Fruit fly (Drosophila melanogaster) whole organism, embryonic: ENCODE data around the gene alpha-Spec.

Source experiments
- CG11723 ChIP-seq: fragments of 200-800 bp; sonication (Bioruptor generic); optimal IDR thresholded peaks from 2 replicates; lab custom pipeline; 2017; ENCODE audit warnings: missing biosample characterization, mild to moderate bottlenecking, missing genetic modification characterization
- CG13296 ChIP-seq: fragments of 200-800 bp; sonication (Bioruptor generic); optimal IDR thresholded peaks from 3 replicates; lab custom pipeline; 2018; ENCODE audit warnings: missing biosample characterization, mild to moderate bottlenecking, missing genetic modification characterization
- CG13775 ChIP-seq: fragments of 200-800 bp; sonication (Bioruptor generic); optimal IDR thresholded peaks from 3 replicates; lab custom pipeline; 2017; ENCODE audit warnings: missing biosample characterization, mild to moderate bottlenecking, missing genetic modification characterization
- CG14860 ChIP-seq: fragments of 200-800 bp; sonication (Bioruptor generic); IDR thresholded peaks from 3 replicates; pipeline ENCODE4 v1.3.6; 2022; ENCODE audit warnings: missing biosample characterization, missing genetic modification characterization; ENCODE audit not compliant: partially characterized antibody
- CG14965 ChIP-seq: fragments of 200-800 bp; sonication (Bioruptor generic); optimal IDR thresholded peaks from 2 replicates; lab custom pipeline; 2016; ENCODE audit warnings: missing biosample characterization, missing genetic modification characterization, borderline replicate concordance
- CG17359 ChIP-seq: fragments of 200-800 bp; sonication (Bioruptor generic); optimal IDR thresholded peaks from 3 replicates; lab custom pipeline; 2018; ENCODE audit warnings: missing biosample characterization, mild to moderate bottlenecking, missing genetic modification characterization, moderate library complexity
- CG1832 ChIP-seq: fragments of 200-800 bp; sonication (Bioruptor generic); optimal IDR thresholded peaks from 2 replicates; lab custom pipeline; 2017; ENCODE audit warnings: missing biosample characterization, mild to moderate bottlenecking, missing genetic modification characterization, inconsistent platforms
- CG2202 ChIP-seq: fragments of 200-800 bp; sonication (Bioruptor generic); optimal IDR thresholded peaks from 2 replicates; lab custom pipeline; 2018; ENCODE audit warnings: missing biosample characterization, mild to moderate bottlenecking, missing genetic modification characterization
- CG2889 ChIP-seq: fragments of 200-800 bp; sonication (Bioruptor generic); IDR thresholded peaks from 3 replicates; pipeline ENCODE4 v1.3.6; 2022; ENCODE audit warnings: missing biosample characterization, missing genetic modification characterization
- CG30431 ChIP-seq: fragments of 200-800 bp; sonication (Bioruptor generic); optimal IDR thresholded peaks from 2 replicates; lab custom pipeline; 2017; ENCODE audit warnings: missing biosample characterization, missing genetic modification characterization
- CG31224 ChIP-seq: fragments of 200-800 bp; sonication (Bioruptor generic); IDR thresholded peaks from 2 replicates; pipeline ENCODE4 v1.3.6; 2022; ENCODE audit warnings: missing biosample characterization, missing genetic modification characterization
- CG31388 ChIP-seq: fragments of 200-800 bp; sonication (Bioruptor generic); optimal IDR thresholded peaks from 2 replicates; lab custom pipeline; 2016; ENCODE audit warnings: missing biosample characterization, missing genetic modification characterization
- CG33213 ChIP-seq: fragments of 200-800 bp; sonication (Bioruptor generic); optimal IDR thresholded peaks from 3 replicates; lab custom pipeline; 2016; ENCODE audit warnings: missing biosample characterization, missing genetic modification characterization
- CG33557 ChIP-seq: fragments of 200-800 bp; sonication (Bioruptor generic); optimal IDR thresholded peaks from 2 replicates; lab custom pipeline; 2019; ENCODE audit warnings: missing biosample characterization, mild to moderate bottlenecking, missing genetic modification characterization, moderate library complexity
- CG4328 ChIP-seq: fragments of 200-800 bp; sonication (Bioruptor generic); optimal IDR thresholded peaks from 3 replicates; lab custom pipeline; 2017; ENCODE audit warnings: missing biosample characterization, missing genetic modification reagents, missing genetic modification characterization
- CG4424 ChIP-seq: fragments of 200-800 bp; sonication (Bioruptor generic); optimal IDR thresholded peaks from 3 replicates; lab custom pipeline; 2016; ENCODE audit warnings: missing biosample characterization, missing genetic modification characterization
- CG7745 ChIP-seq: fragments of 200-800 bp; sonication (Bioruptor generic); optimal IDR thresholded peaks from 2 replicates; lab custom pipeline; 2018; ENCODE audit warnings: missing biosample characterization, mild to moderate bottlenecking, missing genetic modification characterization, moderate library complexity
- CG7987 ChIP-seq: fragments of 200-800 bp; sonication (Bioruptor generic); optimal IDR thresholded peaks from 2 replicates; lab custom pipeline; 2018; ENCODE audit warnings: missing biosample characterization, mild to moderate bottlenecking, missing genetic modification characterization, moderate library complexity
- CG8290 ChIP-seq, 3 experiments: fragments of 200-800 bp; sonication (Bioruptor generic); optimal IDR thresholded peaks; 2 replicates each; lab custom pipeline; 2016 to 2019; ENCODE audit warnings: missing biosample characterization in 3 of 3, missing genetic modification characterization in 3 of 3, mild to moderate bottlenecking in 2 of 3, moderate library complexity in 1 of 3
- D19B ChIP-seq: fragments of 200-800 bp; sonication (Bioruptor generic); optimal IDR thresholded peaks from 2 replicates; lab custom pipeline; 2017; ENCODE audit warnings: missing biosample characterization, mild to moderate bottlenecking, missing genetic modification characterization
- Doc3 ChIP-seq: fragments of 200-800 bp; sonication (Bioruptor generic); IDR thresholded peaks from 3 replicates; pipeline ENCODE4 v1.3.6; 2022; ENCODE audit warnings: missing biosample characterization, missing genetic modification characterization; ENCODE audit not compliant: partially characterized antibody
- Drgx ChIP-seq: fragments of 200-800 bp; sonication (Bioruptor generic); IDR thresholded peaks from 2 replicates; pipeline ENCODE4 v1.3.6; 2022; ENCODE audit warnings: missing biosample characterization, missing genetic modification characterization
- Elba2 ChIP-seq: fragments of 200-800 bp; sonication (Bioruptor generic); optimal IDR thresholded peaks from 3 replicates; lab custom pipeline; 2016; ENCODE audit warnings: missing biosample characterization, missing genetic modification characterization
- Fer1 ChIP-seq: fragments of 200-800 bp; sonication (Bioruptor generic); optimal IDR thresholded peaks from 2 replicates; lab custom pipeline; 2017; ENCODE audit warnings: missing biosample characterization, mild to moderate bottlenecking, missing genetic modification characterization
- Hr3 ChIP-seq: fragments of 200-800 bp; sonication (Bioruptor generic); optimal IDR thresholded peaks from 3 replicates; lab custom pipeline; 2016; ENCODE audit warnings: missing biosample characterization, missing genetic modification characterization
- Lpt ChIP-seq: fragments of >200 bp; optimal IDR thresholded peaks from 2 replicates; lab custom pipeline; 2018; ENCODE audit warnings: missing biosample characterization, missing genetic modification characterization
- Myb ChIP-seq: fragments of 200-800 bp; sonication (Bioruptor generic); optimal IDR thresholded peaks from 2 replicates; lab custom pipeline; 2016; ENCODE audit warnings: missing biosample characterization, missing genetic modification characterization
- Oaz ChIP-seq: fragments of 200-800 bp; sonication (Bioruptor generic); IDR thresholded peaks from 2 replicates; pipeline ENCODE4 v1.3.6; 2022; ENCODE audit warnings: missing biosample characterization, missing genetic modification characterization
- abd-A ChIP-seq: fragments of 200-800 bp; sonication (Bioruptor generic); optimal IDR thresholded peaks from 3 replicates; lab custom pipeline; 2019; ENCODE audit warnings: missing biosample characterization, mild to moderate bottlenecking, missing genetic modification characterization, moderate library complexity
- bab2 ChIP-seq: fragments of 200-800 bp; sonication (Bioruptor generic); optimal IDR thresholded peaks from 2 replicates; lab custom pipeline; 2016; ENCODE audit warnings: missing biosample characterization, missing genetic modification characterization
- dan ChIP-seq: fragments of 200-800 bp; sonication (Bioruptor generic); IDR thresholded peaks from 2 replicates; pipeline ENCODE4 v1.3.6; 2022; ENCODE audit warnings: missing biosample characterization, missing genetic modification characterization
- disco-r ChIP-seq: fragments of 200-800 bp; sonication (Bioruptor generic); optimal IDR thresholded peaks from 2 replicates; lab custom pipeline; 2016; ENCODE audit warnings: missing biosample characterization, missing genetic modification characterization
- hth ChIP-seq: fragments of >200 bp; optimal IDR thresholded peaks from 2 replicates; lab custom pipeline; 2017; ENCODE audit warnings: inconsistent platforms
- lilli ChIP-seq: fragments of 200-800 bp; sonication (Bioruptor generic); optimal IDR thresholded peaks from 3 replicates; lab custom pipeline; 2016; ENCODE audit warnings: missing biosample characterization, missing genetic modification characterization
- lola ChIP-seq, 3 experiments: fragments of >200 bp in 2 of 3; fragments of 200-800 bp in 1 of 3; sonication (Bioruptor generic) in 1 of 3; optimal IDR thresholded peaks; 2 replicates each; lab custom pipeline; 2017 to 2019; ENCODE audit warnings: missing biosample characterization in 3 of 3, missing genetic modification characterization in 3 of 3, mild to moderate bottlenecking in 1 of 3, moderate library complexity in 1 of 3
- mam ChIP-seq: fragments of 200-800 bp; sonication (Bioruptor generic); optimal IDR thresholded peaks from 3 replicates; lab custom pipeline; 2016; ENCODE audit warnings: missing biosample characterization, missing genetic modification characterization
- nerfin-2 ChIP-seq: fragments of 200-800 bp; sonication (Bioruptor generic); IDR thresholded peaks from 2 replicates; pipeline ENCODE4 v1.3.6; 2022; ENCODE audit warnings: missing biosample characterization, missing genetic modification characterization; ENCODE audit not compliant: partially characterized antibody
- oc ChIP-seq: fragments of 200-800 bp; sonication (Bioruptor generic); optimal IDR thresholded peaks from 2 replicates; lab custom pipeline; 2018; ENCODE audit warnings: missing biosample characterization, mild to moderate bottlenecking, missing genetic modification characterization, moderate library complexity
- repo ChIP-seq: fragments of 200-800 bp; sonication (Bioruptor generic); optimal IDR thresholded peaks from 2 replicates; lab custom pipeline; 2016; ENCODE audit warnings: missing biosample characterization, missing genetic modification characterization
- row ChIP-seq: fragments of 200-800 bp; sonication (Bioruptor generic); IDR thresholded peaks from 3 replicates; pipeline ENCODE4 v1.3.6; 2022; ENCODE audit warnings: missing biosample characterization, missing genetic modification characterization
- sc ChIP-seq, 3 experiments: fragments of >200 bp in 2 of 3; fragments of 200-800 bp in 1 of 3; sonication (Bioruptor generic) in 1 of 3; optimal IDR thresholded peaks; 2 replicates in 2 of 3; 3 replicates in 1 of 3; lab custom pipeline; 2017; ENCODE audit warnings: mild to moderate bottlenecking in 1 of 3, missing biosample characterization in 1 of 3, missing genetic modification characterization in 1 of 3, missing genetic modification reagents in 1 of 3
- seq ChIP-seq: fragments of 200-800 bp; sonication (Bioruptor generic); IDR thresholded peaks from 2 replicates; pipeline ENCODE4 v1.3.6; 2022; ENCODE audit warnings: missing biosample characterization, missing genetic modification characterization
- sob ChIP-seq: fragments of 200-800 bp; sonication (Bioruptor generic); IDR thresholded peaks from 2 replicates; pipeline ENCODE4 v1.3.6; 2022; ENCODE audit warnings: missing biosample characterization, missing genetic modification characterization
- stc ChIP-seq: fragments of 200-800 bp; sonication (Bioruptor generic); IDR thresholded peaks from 2 replicates; pipeline ENCODE4 v1.3.6; 2022; ENCODE audit warnings: missing biosample characterization, missing genetic modification characterization
- tin ChIP-seq: fragments of 200-800 bp; sonication (Bioruptor generic); optimal IDR thresholded peaks from 3 replicates; lab custom pipeline; 2016; ENCODE audit warnings: missing biosample characterization, missing genetic modification characterization
- tx ChIP-seq: fragments of 200-800 bp; sonication (Bioruptor generic); optimal IDR thresholded peaks from 2 replicates; lab custom pipeline; 2016; ENCODE audit warnings: missing biosample characterization, missing genetic modification characterization
- wor ChIP-seq: fragments of 200-800 bp; sonication (Bioruptor generic); IDR thresholded peaks from 2 replicates; pipeline ENCODE4 v1.3.6; 2022; ENCODE audit warnings: missing biosample characterization, missing genetic modification characterization
- yki ChIP-seq: fragments of >200 bp; optimal IDR thresholded peaks from 3 replicates; lab custom pipeline; 2018
- zen ChIP-seq: fragments of 200-800 bp; sonication (Bioruptor generic); optimal IDR thresholded peaks from 3 replicates; lab custom pipeline; 2018; ENCODE audit warnings: missing biosample characterization, mild to moderate bottlenecking, missing genetic modification characterization, moderate library complexity

alpha-Spec gene

DNA sequence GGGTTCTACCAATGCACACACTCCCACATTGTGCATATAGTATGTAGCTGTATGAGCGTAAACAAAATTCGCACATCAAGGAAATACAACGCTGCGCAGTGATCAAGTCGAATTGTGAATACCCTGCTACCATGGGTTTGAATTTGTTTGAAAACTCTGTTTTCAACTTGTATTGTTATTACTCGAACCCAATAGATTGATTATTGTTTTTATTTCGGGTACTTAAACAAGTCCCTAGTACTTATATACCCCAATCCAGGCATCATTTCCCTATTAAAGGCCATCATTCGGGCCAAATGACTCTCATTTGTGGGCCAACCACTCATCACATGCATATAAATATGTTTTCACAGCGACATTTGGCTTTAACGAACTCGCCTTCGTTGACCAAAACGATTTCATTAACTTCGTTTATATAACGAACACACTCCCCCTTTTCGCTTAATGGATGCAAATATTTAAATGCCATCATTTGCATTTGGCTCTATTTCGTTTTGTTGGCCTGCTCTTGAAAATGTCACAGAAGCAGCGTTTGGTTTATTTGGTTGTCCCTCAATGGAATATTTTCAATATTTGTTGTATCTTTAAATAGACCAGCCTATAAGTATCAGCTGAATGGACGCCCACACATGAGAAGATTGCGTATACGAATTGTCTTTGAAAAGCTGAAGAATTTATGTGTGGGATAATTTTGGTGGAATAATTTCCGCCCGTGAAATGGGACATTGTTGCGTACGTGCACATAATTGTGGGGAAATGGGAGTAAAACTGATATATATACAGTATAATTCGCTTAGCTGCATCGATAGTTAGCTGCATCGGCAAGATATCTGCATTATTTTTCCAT, 54.8 kb downstream of the alpha-Spec start (continued):
- TF ChIP-seq CG30431 (GFP tag; lab: Kevin White, UChicago) (peak; percentile 23), stc (GFP tag; lab: Robert Waterston, UW) (peak; percentile 70), CG1832 (GFP tag; lab: Kevin White, UChicago) (no peak), CG11723 (GFP tag; lab: Kevin White, UChicago) (peak; percentile 39), CG4424 (GFP tag; lab: Kevin White, UChicago) (peak; percentile 33), zen (no peak), yki (no peak), lola (GFP tag; optimal IDR thresholded peaks at IDR 0.05; lab: Kevin White, UChicago) (no peak), CG13775 (no peak), CG2202 (tag; lab: Kevin White, UChicago) (no peak), CG33557 (GFP tag; lab: Kevin White, UChicago) (no peak), Drgx (peak; percentile 52), row (peak; percentile 86), CG7745 (tag; lab: Kevin White, UChicago) (no peak), CG8290 (GFP tag; optimal IDR thresholded peaks at IDR 0.05; lab: Kevin White, UChicago) (no peak), CG8290 (tag; optimal IDR thresholded peaks at IDR 0.05; lab: Kevin White, UChicago) (peak in 1 of 2 experiments; percentile 93), nerfin-2 (GFP tag; lab: Robert Waterston, UW) (no peak), Oaz (GFP tag; lab: Robert Waterston, UW) (peak; percentile 79), mam (GFP tag; lab: Kevin White, UChicago) (peak; percentile 67), hth (lab: Kevin White, UChicago) (no peak), CG13296 (GFP tag; lab: Kevin White, UChicago) (peak; percentile 46), D19B (peak; percentile 17), CG17359 (peak; percentile 44), oc (tag; lab: Kevin White, UChicago) (peak; percentile 35), Elba2 (no peak), CG14965 (GFP tag; lab: Kevin White, UChicago) (no peak), Doc3 (GFP tag; lab: Robert Waterston, UW) (no peak), repo (GFP tag; lab: Kevin White, UChicago) (no peak), disco-r (GFP tag; lab: Kevin White, UChicago) (no peak), abd-A (tag; lab: Kevin White, UChicago) (peak; percentile 34), CG33213 (GFP tag; lab: Kevin White, UChicago) (no peak), CG31388 (no peak), CG7987 (GFP tag; lab: Kevin White, UChicago) (no peak), sob (GFP tag; lab: Robert Waterston, UW) (peak; percentile 77), bab2 (GFP tag; lab: Kevin White, UChicago) (peak; percentile 60), seq (GFP tag; lab: Robert Waterston, UW) (peak; percentile 82), Lpt (GFP tag; lab: Kevin White, UChicago) (no peak), CG2889 (GFP tag; lab: Robert Waterston, UW) (peak; percentile 67; the same call in 2 of the 3 replicates), sc (optimal IDR thresholded peaks at IDR 0.05; lab: Kevin White, UChicago) (no peak), sc (GFP tag; optimal IDR thresholded peaks at IDR 0.05; lab: Kevin White, UChicago) (no peak), Hr3 (peak; percentile 59), CG14860 (GFP tag; lab: Robert Waterston, UW) (no peak), tx (GFP tag; lab: Kevin White, UChicago) (peak; percentile 51), lilli (GFP tag; lab: Kevin White, UChicago) (peak; percentile 78), CG4328 (no peak), tin (GFP tag; lab: Kevin White, UChicago) (no peak), Fer1 (no peak), dan (GFP tag; lab: Robert Waterston, UW) (no peak), wor (GFP tag; lab: Robert Waterston, UW) (peak; percentile 40; the same call in 1 of the 2 replicates), Myb (GFP tag; lab: Kevin White, UChicago) (peak; percentile 37), CG31224 (GFP tag; lab: Robert Waterston, UW) (peak; percentile 67)
